Worm (Caenorhabditis elegans) whole organism, young adult: ENCODE data around the gene epn-1.
A peak's percentile ranks its signal among the peaks of the same experiment; 100 is the strongest.

Experiments
- B0261.1 ChIP-seq: sonication (generic microtip); optimal IDR thresholded peaks from 2 replicates; lab custom pipeline; 2016; ENCODE audit warnings: mild to moderate bottlenecking, missing genetic modification characterization, moderate library complexity, missing compliant biosample characterization
- B0336.3 ChIP-seq: fragments of 200-800 bp; sonication (Bioruptor generic); IDR thresholded peaks from 2 replicates; pipeline ENCODE4 v1.3.6; 2022; ENCODE audit warnings: missing genetic modification characterization, missing compliant biosample characterization
- C17E4.6 ChIP-seq: fragments of 200-800 bp; sonication (Bioruptor generic); IDR thresholded peaks from 2 replicates; pipeline ENCODE4 v1.3.6; 2022; ENCODE audit warnings: missing genetic modification reagents, missing genetic modification characterization, missing compliant biosample characterization
- F22D6.2 ChIP-seq: sonication (generic microtip); optimal IDR thresholded peaks from 2 replicates; lab custom pipeline; 2016; ENCODE audit warnings: mild to moderate bottlenecking, missing genetic modification characterization, missing compliant biosample characterization
- F33H1.4 ChIP-seq: fragments of 200-800 bp; sonication (Bioruptor generic); IDR thresholded peaks from 2 replicates; pipeline ENCODE4 v1.3.6; 2022; ENCODE audit warnings: missing genetic modification reagents, missing genetic modification characterization, missing compliant biosample characterization
- F37B4.10 ChIP-seq: fragments of 200-800 bp; sonication (Bioruptor generic); IDR thresholded peaks from 2 replicates; pipeline ENCODE4 v1.3.6; 2022; ENCODE audit warnings: missing genetic modification characterization, missing compliant biosample characterization
- F55B11.4 ChIP-seq: sonication (generic microtip); optimal IDR thresholded peaks from 2 replicates; lab custom pipeline; 2016; ENCODE audit warnings: missing compliant biosample characterization, missing genetic modification characterization, borderline replicate concordance; ENCODE audit not compliant: insufficient read depth
- F57A8.1 ChIP-seq: fragments of 200-800 bp; sonication (Bioruptor generic); optimal IDR thresholded peaks from 2 replicates; lab custom pipeline; 2018; ENCODE audit warnings: mild to moderate bottlenecking, missing genetic modification characterization, moderate library complexity, missing compliant biosample characterization
- F57C9.4 ChIP-seq: sonication (generic microtip); optimal IDR thresholded peaks from 2 replicates; lab custom pipeline; 2017; ENCODE audit warnings: mild to moderate bottlenecking, missing genetic modification characterization, missing compliant biosample characterization
- K11D2.4 ChIP-seq: fragments of 200-800 bp; sonication (Bioruptor generic); IDR thresholded peaks from 2 replicates; pipeline ENCODE4 v1.3.6; 2022; ENCODE audit warnings: missing genetic modification reagents, missing genetic modification characterization, missing compliant biosample characterization
- K12H6.12 ChIP-seq: fragments of 200-800 bp; sonication (Bioruptor generic); optimal IDR thresholded peaks from 2 replicates; lab custom pipeline; 2018; ENCODE audit warnings: mild to moderate bottlenecking, missing genetic modification characterization, missing compliant biosample characterization
- Y67H2A.10 ChIP-seq: fragments of 200-800 bp; sonication (Bioruptor generic); conservative IDR thresholded peaks from 2 replicates; pipeline ENCODE4 v1.3.6; 2022; ENCODE audit warnings: missing genetic modification reagents, missing genetic modification characterization, missing compliant biosample characterization
- Y95B8A.8 ChIP-seq: fragments of 200-800 bp; sonication (Bioruptor generic); IDR thresholded peaks from 2 replicates; pipeline ENCODE4 v1.3.6; 2022; ENCODE audit warnings: missing genetic modification reagents, missing genetic modification characterization, missing compliant biosample characterization
- atf-7 ChIP-seq: sonication (generic microtip); optimal IDR thresholded peaks from 2 replicates; lab custom pipeline; 2017; ENCODE audit warnings: mild to moderate bottlenecking, missing genetic modification characterization, missing compliant biosample characterization
- attf-5 ChIP-seq: fragments of 200-800 bp; sonication (Bioruptor generic); optimal IDR thresholded peaks from 2 replicates; lab custom pipeline; 2018; ENCODE audit warnings: mild to moderate bottlenecking, missing genetic modification characterization, missing compliant biosample characterization
- ceh-100 ChIP-seq: fragments of 200-800 bp; sonication (Bioruptor generic); IDR thresholded peaks from 2 replicates; pipeline ENCODE4 v1.3.6; 2022; ENCODE audit warnings: missing genetic modification reagents, missing genetic modification characterization, missing compliant biosample characterization
- ceh-27 ChIP-seq: fragments of 200-800 bp; sonication (Bioruptor generic); optimal IDR thresholded peaks from 2 replicates; lab custom pipeline; 2018; ENCODE audit warnings: mild to moderate bottlenecking, missing genetic modification characterization, moderate library complexity, missing compliant biosample characterization
- ceh-91 ChIP-seq: fragments of 200-800 bp; sonication (Bioruptor generic); IDR thresholded peaks from 2 replicates; pipeline ENCODE4 v1.3.6; 2022; ENCODE audit warnings: missing genetic modification reagents, missing genetic modification characterization, missing compliant biosample characterization
- chd-7 ChIP-seq: sonication (generic microtip); optimal IDR thresholded peaks from 2 replicates; lab custom pipeline; 2016; ENCODE audit warnings: mild to moderate bottlenecking, missing genetic modification characterization, moderate library complexity, missing compliant biosample characterization
- dox-1 ChIP-seq: fragments of 200-800 bp; sonication (Bioruptor generic); IDR thresholded peaks from 2 replicates; pipeline ENCODE4 v1.3.6; 2022; ENCODE audit warnings: missing genetic modification reagents, missing genetic modification characterization, missing compliant biosample characterization
- dpl-1 ChIP-seq: fragments of 150-350 bp; optimal IDR thresholded peaks from 2 replicates; lab custom pipeline; 2014; ENCODE audit warnings: missing biosample characterization, missing genetic modification reagents, missing genetic modification characterization
- efl-1 ChIP-seq: fragments of 150-350 bp; optimal IDR thresholded peaks from 2 replicates; lab custom pipeline; 2014; ENCODE audit warnings: missing biosample characterization, missing genetic modification reagents, missing genetic modification characterization
- ekl-4 ChIP-seq: fragments of 200-800 bp; sonication (Bioruptor generic); IDR thresholded peaks from 2 replicates; pipeline ENCODE4 v1.3.6; 2022; ENCODE audit warnings: missing genetic modification reagents, missing genetic modification characterization, missing compliant biosample characterization
- fkh-3 ChIP-seq: sonication (generic microtip); optimal IDR thresholded peaks from 2 replicates; lab custom pipeline; 2016; ENCODE audit warnings: mild to moderate bottlenecking, missing genetic modification characterization, missing compliant biosample characterization
- hrde-1 ChIP-seq: sonication (generic microtip); optimal IDR thresholded peaks from 2 replicates; lab custom pipeline; 2016; ENCODE audit warnings: missing genetic modification characterization, mild to moderate bottlenecking, missing compliant biosample characterization, moderate library complexity, missing genotype, missing genetic modification reagents, borderline replicate concordance
- hsf-1 ChIP-seq: fragments of 200-800 bp; sonication (Bioruptor generic); IDR thresholded peaks from 2 replicates; pipeline ENCODE4 v1.3.6; 2022; ENCODE audit warnings: missing genetic modification reagents, missing genetic modification characterization, missing compliant biosample characterization
- lag-1 ChIP-seq: fragments of 200-800 bp; sonication (Bioruptor generic); IDR thresholded peaks from 2 replicates; pipeline ENCODE4 v1.3.6; 2022; ENCODE audit warnings: missing genetic modification reagents, missing genetic modification characterization, missing compliant biosample characterization
- lin-35 ChIP-seq, 3 experiments: fragments of 150-350 bp in 2 of 3; sonication (generic microtip) in 1 of 3; optimal IDR thresholded peaks; 2 replicates each; lab custom pipeline; 2014 to 2018; ENCODE audit warnings: missing biosample characterization in 3 of 3, missing genetic modification characterization in 3 of 3, missing genetic modification reagents in 3 of 3
- lir-1 ChIP-seq: fragments of 200-800 bp; sonication (Bioruptor generic); conservative IDR thresholded peaks from 2 replicates; pipeline ENCODE4 v1.3.6; 2022; ENCODE audit warnings: missing genetic modification reagents, missing genetic modification characterization, missing compliant biosample characterization
- mes-4 ChIP-seq: sonication (generic microtip); optimal IDR thresholded peaks from 2 replicates; lab custom pipeline; 2016; ENCODE audit warnings: missing genotype, missing genetic modification characterization, missing compliant biosample characterization
- nfyb-1 ChIP-seq: fragments of 200-800 bp; sonication (Bioruptor generic); IDR thresholded peaks from 2 replicates; pipeline ENCODE4 v1.3.6; 2022; ENCODE audit warnings: missing genetic modification reagents, missing genetic modification characterization, missing compliant biosample characterization
- nhr-80 ChIP-seq: sonication (generic microtip); optimal IDR thresholded peaks from 2 replicates; lab custom pipeline; 2016; ENCODE audit warnings: missing genetic modification characterization, missing compliant biosample characterization
- rcor-1 ChIP-seq: fragments of 200-800 bp; sonication (Bioruptor generic); IDR thresholded peaks from 2 replicates; pipeline ENCODE4 v1.3.6; 2022; ENCODE audit warnings: missing genetic modification reagents, missing genetic modification characterization, missing compliant biosample characterization
- rec-8 ChIP-seq, 2 experiments: sonication (generic microtip); optimal IDR thresholded peaks; 2 replicates each; lab custom pipeline; 2016; ENCODE audit warnings: mild to moderate bottlenecking in 2 of 2, missing genetic modification characterization in 2 of 2, missing genetic modification reagents in 2 of 2, missing genotype in 2 of 2, missing biosample characterization in 1 of 2, missing compliant biosample characterization in 1 of 2, moderate library complexity in 1 of 2
- sea-2 ChIP-seq: fragments of 200-800 bp; sonication (Bioruptor generic); IDR thresholded peaks from 2 replicates; pipeline ENCODE4 v1.3.6; 2022; ENCODE audit warnings: missing genetic modification characterization, missing compliant biosample characterization
- snpc-1.1 ChIP-seq: sonication (generic microtip); optimal IDR thresholded peaks from 2 replicates; lab custom pipeline; 2017; ENCODE audit warnings: missing genetic modification characterization, mild to moderate bottlenecking, missing compliant biosample characterization, antibody characterized with exemption, moderate library complexity, missing genotype, missing genetic modification reagents; ENCODE audit not compliant: insufficient read depth
- snpc-4 ChIP-seq, 5 experiments: fragments of 150-350 bp in 1 of 5; sonication (generic microtip) in 4 of 5; optimal IDR thresholded peaks; 2 replicates each; lab custom pipeline; 2014 to 2018; ENCODE audit warnings: missing genetic modification characterization in 5 of 5, missing biosample characterization in 3 of 5, antibody characterized with exemption in 2 of 5, mild to moderate bottlenecking in 2 of 5, missing compliant biosample characterization in 2 of 5, missing genotype in 2 of 5, moderate library complexity in 2 of 5, missing genetic modification reagents in 1 of 5
- somi-1 ChIP-seq: fragments of 200-800 bp; sonication (Bioruptor generic); optimal IDR thresholded peaks from 2 replicates; lab custom pipeline; 2018; ENCODE audit warnings: mild to moderate bottlenecking, missing genetic modification characterization, missing compliant biosample characterization
- tlf-1 ChIP-seq: fragments of 200-800 bp; sonication (Bioruptor generic); optimal IDR thresholded peaks from 2 replicates; lab custom pipeline; 2018; ENCODE audit warnings: mild to moderate bottlenecking, missing genetic modification characterization, missing compliant biosample characterization
- unc-130 ChIP-seq: sonication (generic microtip); optimal IDR thresholded peaks from 2 replicates; lab custom pipeline; 2016; ENCODE audit warnings: missing genetic modification reagents, missing genetic modification characterization, missing compliant biosample characterization
- xnd-1 ChIP-seq: sonication (generic microtip); optimal IDR thresholded peaks from 2 replicates; lab custom pipeline; 2016; ENCODE audit warnings: missing genotype, missing genetic modification reagents, missing genetic modification characterization, missing compliant biosample characterization
- zfh-2 ChIP-seq: fragments of 200-800 bp; sonication (Bioruptor generic); conservative IDR thresholded peaks from 2 replicates; pipeline ENCODE4 v1.3.6; 2022; ENCODE audit warnings: missing genetic modification reagents, missing genetic modification characterization, missing compliant biosample characterization
- zim-3 ChIP-seq: sonication (generic microtip); optimal IDR thresholded peaks from 2 replicates; lab custom pipeline; 2017; ENCODE audit warnings: mild to moderate bottlenecking, missing genetic modification characterization, moderate library complexity, missing compliant biosample characterization
- ztf-18 ChIP-seq: sonication (generic microtip); optimal IDR thresholded peaks from 2 replicates; lab custom pipeline; 2016; ENCODE audit warnings: missing genotype, mild to moderate bottlenecking, missing genetic modification characterization, missing compliant biosample characterization
- ztf-25 ChIP-seq: fragments of 200-800 bp; sonication (Bioruptor generic); IDR thresholded peaks from 2 replicates; pipeline ENCODE4 v1.3.6; 2022; ENCODE audit warnings: missing genetic modification reagents, missing genetic modification characterization, missing compliant biosample characterization
- ztf-26 ChIP-seq: sonication (generic microtip); optimal IDR thresholded peaks from 2 replicates; lab custom pipeline; 2017; ENCODE audit warnings: missing genetic modification characterization, missing compliant biosample characterization

epn-1 gene

DNA sequence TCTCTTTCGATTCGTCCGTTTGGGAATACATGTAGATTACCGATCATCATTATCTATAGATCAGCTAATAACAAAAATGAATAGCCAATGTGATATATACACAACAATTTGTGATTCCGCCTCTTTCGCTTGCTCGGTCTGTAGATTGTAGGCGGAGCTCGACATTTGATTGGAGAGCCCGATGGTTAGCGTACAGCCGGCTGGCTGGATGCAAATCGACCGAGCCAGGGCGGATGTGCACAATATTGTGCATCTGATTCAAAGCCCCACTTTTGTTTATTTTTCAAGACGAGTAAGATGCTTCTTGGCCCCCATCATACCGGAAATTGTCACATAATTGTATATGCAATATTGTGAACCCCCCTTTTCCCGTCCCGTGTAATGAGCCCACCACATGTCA lies 43.4 kb upstream of the epn-1 start, which contains the start of gene dmd-4:
Gene dmd-4 (minus strand): TSS at position 101 of the 400 bp plus-strand sequence.
- TF ChIP-seq somi-1 (GFP tag; lab: Kevin White, UChicago) (no peak), ztf-18 (no peak), rec-8 (tag; optimal IDR thresholded peaks at IDR 0.05; lab: Kevin White, UChicago) (no peak), B0336.3 (no peak), efl-1 (GFP tag; lab: Kevin White, UChicago) (no peak), ceh-91 (GFP tag; lab: Robert Waterston, UW) (no peak), dpl-1 (GFP tag; lab: Kevin White, UChicago) (no peak), F55B11.4 (tag; lab: Kevin White, UChicago) (no peak), fkh-3 (no peak), snpc-4 (GFP tag; optimal IDR thresholded peaks at IDR 0.05; lab: Kevin White, UChicago) (no peak), snpc-4 (tag; optimal IDR thresholded peaks at IDR 0.05; lab: Kevin White, UChicago) (no peak), F37B4.10 (GFP tag; lab: Robert Waterston, UW) (no peak), zfh-2 (no peak), F33H1.4 (GFP tag; lab: Robert Waterston, UW) (no peak), nhr-80 (tag; lab: Kevin White, UChicago) (no peak), B0261.1 (tag; lab: Kevin White, UChicago) (no peak), C17E4.6 (GFP tag; lab: Robert Waterston, UW) (no peak), ceh-100 (GFP tag; lab: Robert Waterston, UW) (no peak), ztf-25 (GFP tag; lab: Robert Waterston, UW) (no peak), xnd-1 (no peak), snpc-1.1 (tag; lab: Kevin White, UChicago) (no peak)

DNA sequence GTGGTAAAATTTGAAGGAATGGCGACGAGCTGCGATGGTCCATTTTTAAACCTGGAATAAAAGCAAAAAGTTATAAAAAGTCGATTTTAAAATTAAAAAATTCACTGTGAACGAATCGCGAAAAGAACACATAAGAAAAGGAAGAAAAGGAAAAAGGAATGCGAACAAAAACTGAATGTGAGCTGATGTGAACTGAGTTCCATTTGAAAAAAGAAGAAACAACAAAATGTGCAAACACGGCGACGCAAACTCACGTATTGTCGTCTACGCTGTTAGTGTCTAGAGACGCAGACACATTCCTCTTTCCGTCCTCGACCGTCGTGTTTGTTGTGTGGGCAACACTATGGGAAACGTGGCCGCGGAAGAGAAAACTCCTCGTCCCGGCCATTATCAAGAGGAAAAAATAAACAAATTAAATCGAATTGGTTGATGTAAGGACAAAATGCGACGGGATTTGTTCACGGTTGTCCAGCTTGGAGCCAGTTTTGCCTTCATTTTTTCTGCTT lies 35.5 kb upstream of the epn-1 start, which contains the start of the genes C27C12.1 and C27C12.4:
Gene C27C12.1 (minus strand): TSS at position 51 of the 506 bp plus-strand sequence.
Gene C27C12.4 (plus strand): TSS at position 375 of the 506 bp plus-strand sequence.
- peak; percentile 50; the same call in 1 of the 2 replicates for TF ChIP-seq B0336.3
- TF ChIP-seq chd-7: peak; percentile 41
- TF ChIP-seq attf-5 (GFP tag; lab: Kevin White, UChicago): peak; percentile 81
- peak; percentile 57; the same call in 1 of the 2 replicates for TF ChIP-seq ekl-4 (GFP tag; lab: Robert Waterston, UW)
- peak; percentile 77 for TF ChIP-seq dox-1 (GFP tag; lab: Robert Waterston, UW)
- TF ChIP-seq ztf-26 (tag; lab: Kevin White, UChicago): peak; percentile 38
- TF ChIP-seq K11D2.4 (GFP tag; lab: Robert Waterston, UW): peak; percentile 80
- TF ChIP-seq F57C9.4 (tag; lab: Kevin White, UChicago): no peak
- peak; percentile 17; the same call in 1 of the 2 replicates for TF ChIP-seq rcor-1 (GFP tag; lab: Robert Waterston, UW)
- TF ChIP-seq hsf-1: no peak
- TF ChIP-seq lin-35 (GFP tag; optimal IDR thresholded peaks at IDR 0.05; lab: Kevin White, UChicago): peak in 1 of 3 experiments; percentile 70
- no peak for TF ChIP-seq snpc-1.1 (tag; lab: Kevin White, UChicago)
- TF ChIP-seq F22D6.2: peak; percentile 14
- TF ChIP-seq lag-1 (GFP tag; lab: Robert Waterston, UW): no peak
- no peak for TF ChIP-seq Y67H2A.10 (GFP tag; lab: Robert Waterston, UW)
- peak; percentile 26 for TF ChIP-seq atf-7
- TF ChIP-seq unc-130 (GFP tag; lab: Kevin White, UChicago): no peak
- TF ChIP-seq F57A8.1 (GFP tag; lab: Kevin White, UChicago): no peak
- no peak for TF ChIP-seq Y95B8A.8 (GFP tag; lab: Robert Waterston, UW)
- peak; percentile 80 for TF ChIP-seq ceh-27 (GFP tag; lab: Kevin White, UChicago)
- no peak for TF ChIP-seq efl-1 (GFP tag; lab: Kevin White, UChicago)
- TF ChIP-seq mes-4 (tag; lab: Kevin White, UChicago): no peak
- TF ChIP-seq sea-2 (GFP tag; lab: Robert Waterston, UW): no peak
- 0 out of 2 replicates have a peak, but pooled peaks have one; percentile 44 for TF ChIP-seq lir-1 (GFP tag; lab: Robert Waterston, UW)
- TF ChIP-seq K12H6.12 (tag; lab: Kevin White, UChicago): peak; percentile 75
- TF ChIP-seq zim-3 (tag; lab: Kevin White, UChicago): no peak
- peak; percentile 57; the same call in 1 of the 2 replicates for TF ChIP-seq nfyb-1
- no peak for TF ChIP-seq hrde-1 (tag; lab: Kevin White, UChicago)
- peak; percentile 10 for TF ChIP-seq tlf-1
